Worm (Caenorhabditis elegans) whole organism, L1 larva: Measurements from ENCODE around the gene col-37.

Experiments
- jun-1 ChIP-seq: fragments of 150-350 bp; optimal IDR thresholded peaks from 2 replicates; lab custom pipeline; 2014; ENCODE audit warnings: missing biosample characterization, missing genetic modification reagents, missing genetic modification characterization
- snpc-4 ChIP-seq: fragments of 150-350 bp; optimal IDR thresholded peaks from 2 replicates; lab custom pipeline; 2014; ENCODE audit warnings: missing biosample characterization, missing genetic modification characterization
- ztf-11 ChIP-seq, 2 experiments: sonication (generic microtip); optimal IDR thresholded peaks; 2 replicates each; lab custom pipeline; 2016 to 2017; ENCODE audit warnings: missing genetic modification characterization in 2 of 2, missing biosample characterization in 1 of 2, missing compliant biosample characterization in 1 of 2
- ztf-4 ChIP-seq: fragments of 150-350 bp; optimal IDR thresholded peaks from 2 replicates; lab custom pipeline; 2014; ENCODE audit warnings: missing biosample characterization, missing genetic modification characterization

- TF ChIP-seq snpc-4 (tag; lab: Kevin White, UChicago) (no peak), jun-1 (no peak), ztf-4 (no peak), ztf-11 (tag; optimal IDR thresholded peaks at IDR 0.05; lab: Kevin White, UChicago) (no peak)
Measured at ce11 chrV:12162220-12162619, 5.3 kb downstream of the col-37 start, which contains the start of gene C27A7.5.
